Worm (Caenorhabditis elegans) whole organism, young adult: ENCODE measurements around the gene ZK1058.3.

Experiments
- F49E8.2 ChIP-seq: sonication (generic microtip); optimal IDR thresholded peaks from 3 replicates; lab custom pipeline; 2017; ENCODE audit warnings: missing genetic modification characterization, mild to moderate bottlenecking, missing compliant biosample characterization, antibody characterized with exemption, moderate library complexity; ENCODE audit not compliant: insufficient read depth
- Y79H2A.3 ChIP-seq: fragments of 200-800 bp; sonication (Bioruptor generic); conservative IDR thresholded peaks from 2 replicates; pipeline ENCODE4 v1.3.6; 2022; ENCODE audit warnings: missing genetic modification reagents, missing genetic modification characterization, missing compliant biosample characterization
- egl-18 ChIP-seq: fragments of 200-800 bp; sonication (Bioruptor generic); IDR thresholded peaks from 2 replicates; pipeline ENCODE4 v1.3.6; 2022; ENCODE audit warnings: missing genetic modification reagents, missing genetic modification characterization, missing compliant biosample characterization
- him-1 ChIP-seq: sonication (generic microtip); optimal IDR thresholded peaks from 2 replicates; lab custom pipeline; 2016; ENCODE audit warnings: missing genotype, missing genetic modification reagents, missing genetic modification characterization, missing compliant biosample characterization
- mxl-1 ChIP-seq: sonication (generic microtip); optimal IDR thresholded peaks from 2 replicates; lab custom pipeline; 2016; ENCODE audit warnings: missing genetic modification characterization, missing compliant biosample characterization
- pha-4 ChIP-seq: fragments of 150-350 bp; sonication (generic microtip); optimal IDR thresholded peaks from 2 replicates; lab custom pipeline; 2014; ENCODE audit warnings: missing biosample characterization, missing genetic modification reagents, missing genetic modification characterization
- rpc-1 ChIP-seq, 2 experiments: fragments of 150-350 bp in 1 of 2; sonication (generic microtip) in 1 of 2; optimal IDR thresholded peaks; 2 replicates each; lab custom pipeline; 2014 to 2018; ENCODE audit warnings: missing biosample characterization in 1 of 2, missing genetic modification characterization in 1 of 2, missing genetic modification reagents in 1 of 2, missing genotype in 1 of 2
- sdz-38 ChIP-seq: sonication (generic microtip); optimal IDR thresholded peaks from 2 replicates; lab custom pipeline; 2016; ENCODE audit warnings: missing genotype, missing genetic modification characterization, missing compliant biosample characterization
- snpc-4 ChIP-seq, 5 experiments: fragments of 150-350 bp in 1 of 5; sonication (generic microtip) in 4 of 5; optimal IDR thresholded peaks; 2 replicates each; lab custom pipeline; 2014 to 2018; ENCODE audit warnings: missing genetic modification characterization in 5 of 5, missing biosample characterization in 3 of 5, antibody characterized with exemption in 2 of 5, mild to moderate bottlenecking in 2 of 5, missing compliant biosample characterization in 2 of 5, missing genotype in 2 of 5, moderate library complexity in 2 of 5, missing genetic modification reagents in 1 of 5
- unc-62 ChIP-seq: fragments of 150-350 bp; optimal IDR thresholded peaks from 2 replicates; lab custom pipeline; 2014; ENCODE audit warnings: missing biosample characterization, missing genetic modification reagents, missing genetic modification characterization
- ztf-26 ChIP-seq: sonication (generic microtip); optimal IDR thresholded peaks from 2 replicates; lab custom pipeline; 2017; ENCODE audit warnings: missing genetic modification characterization, missing compliant biosample characterization

DNA sequence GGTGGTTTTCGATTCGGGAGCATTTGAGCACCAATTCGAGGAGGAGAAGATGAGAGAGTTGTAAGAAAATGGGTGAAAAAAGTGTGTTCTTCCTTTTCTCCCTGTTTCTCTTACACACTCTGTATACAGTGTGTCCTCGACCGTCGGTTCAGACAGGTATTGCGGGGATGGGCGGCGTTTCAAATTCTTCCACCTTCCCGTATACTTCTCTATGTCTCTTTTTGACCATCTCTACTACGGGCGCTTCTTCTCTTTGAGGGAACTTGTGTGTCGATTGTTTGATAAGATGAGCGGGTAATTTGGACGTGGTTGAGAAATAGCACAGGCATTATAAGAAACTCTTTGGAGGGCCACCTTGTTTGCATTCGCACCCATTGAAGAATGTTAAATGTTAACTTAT, 31.1 kb upstream of the ZK1058.3 start:
- no peak for TF ChIP-seq F49E8.2
- TF ChIP-seq unc-62 (GFP tag; lab: Kevin White, UChicago) = no peak
- TF ChIP-seq mxl-1 (tag; lab: Kevin White, UChicago) = no peak
- TF ChIP-seq Y79H2A.3 (GFP tag; lab: Robert Waterston, UW) = no peak
- no peak for TF ChIP-seq ztf-26 (tag; lab: Kevin White, UChicago)
- no peak for TF ChIP-seq snpc-4 (GFP tag; optimal IDR thresholded peaks at IDR 0.05; lab: Kevin White, UChicago)
- no peak for TF ChIP-seq snpc-4 (tag; optimal IDR thresholded peaks at IDR 0.05; lab: Kevin White, UChicago)
- no peak for TF ChIP-seq him-1
- no peak for TF ChIP-seq egl-18
- no peak for TF ChIP-seq rpc-1 (optimal IDR thresholded peaks at IDR 0.05; lab: Kevin White, UChicago)
- TF ChIP-seq rpc-1 (tag; optimal IDR thresholded peaks at IDR 0.05; lab: Kevin White, UChicago) = no peak
- no peak for TF ChIP-seq pha-4 (tag; lab: Kevin White, UChicago)
- no peak for TF ChIP-seq sdz-38 (tag; lab: Kevin White, UChicago)
